Worm (Caenorhabditis elegans): Measurements from ENCODE around the gene C06A1.3.

C06A1.3 gene

DNA sequence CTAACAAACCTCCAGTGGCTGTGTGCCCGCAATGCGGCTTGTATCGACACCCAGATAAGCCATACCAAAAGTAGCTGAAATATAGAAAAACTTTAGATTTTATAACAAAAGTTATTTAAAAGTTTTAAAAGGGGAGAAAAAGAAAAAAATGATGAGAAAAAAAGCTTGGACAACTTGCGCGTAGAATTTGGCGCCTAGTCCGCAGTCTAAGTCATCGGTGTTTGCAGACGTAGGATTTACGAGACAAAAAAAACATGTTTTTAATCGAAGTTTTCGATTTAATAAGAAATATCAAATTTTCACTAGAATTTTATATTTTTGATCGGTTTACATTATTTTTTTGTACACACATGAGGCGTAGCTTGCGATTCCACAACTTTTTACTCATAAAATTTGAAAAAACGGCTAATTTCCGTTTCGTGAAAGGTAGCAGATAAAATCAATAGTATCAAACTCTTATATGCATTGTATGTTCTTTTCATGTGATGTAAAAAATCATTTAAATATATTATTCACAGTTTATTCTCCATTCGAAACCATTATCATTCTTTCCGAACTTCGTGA lies 30.1 kb upstream of the C06A1.3 start, which contains the start of gene pro-1 (continued):
- TF ChIP-seq tbx-2 (tag; optimal IDR thresholded peaks at IDR 0.05): peak; percentile 78
- TF ChIP-seq irx-1 (tag; optimal IDR thresholded peaks at IDR 0.05): peak; percentile 80
- no peak for TF ChIP-seq fkh-10 (GFP tag; optimal IDR thresholded peaks at IDR 0.05)
- peak; percentile 45; the same call in 1 of the 2 replicates for TF ChIP-seq isw-1 (GFP tag; IDR thresholded peaks at IDR 0.05)
- TF ChIP-seq sup-37 (GFP tag; optimal IDR thresholded peaks at IDR 0.05): no peak
- peak; percentile 76 for TF ChIP-seq dsc-1 (tag; optimal IDR thresholded peaks at IDR 0.05)
- no peak for TF ChIP-seq mef-2 (tag; optimal IDR thresholded peaks at IDR 0.05)
- TF ChIP-seq unc-130 (tag; optimal IDR thresholded peaks at IDR 0.05): peak; percentile 62
- peak; percentile 4 for TF ChIP-seq jun-1 (tag; optimal IDR thresholded peaks at IDR 0.05)
- TF ChIP-seq lin-14 (GFP tag; optimal IDR thresholded peaks at IDR 0.05): peak; percentile 70
- TF ChIP-seq snpc-4 (tag; optimal IDR thresholded peaks at IDR 0.05): peak; percentile 25
- TF ChIP-seq nhr-84 (tag; optimal IDR thresholded peaks at IDR 0.05): no peak
- peak; percentile 77 for TF ChIP-seq lin-13 (GFP tag; optimal IDR thresholded peaks at IDR 0.05)
- TF ChIP-seq ets-5 (GFP tag; IDR thresholded peaks at IDR 0.05): no peak
- peak; percentile 60 for TF ChIP-seq unc-86 (tag; optimal IDR thresholded peaks at IDR 0.05)
- no peak for TF ChIP-seq aha-1 (tag; optimal IDR thresholded peaks at IDR 0.05)
- TF ChIP-seq pag-3 (tag; optimal IDR thresholded peaks at IDR 0.05; ENCODE audit: borderline replicate concordance, insufficient read depth): peak; percentile 48
- TF ChIP-seq ama-1 (optimal IDR thresholded peaks at IDR 0.05): peak; percentile 98
- peak; percentile 82 for TF ChIP-seq lsy-2 (tag; optimal IDR thresholded peaks at IDR 0.05)
- TF ChIP-seq mep-1 (tag; optimal IDR thresholded peaks at IDR 0.05): peak; percentile 87
- peak; percentile 89 for TF ChIP-seq aly-2 (tag; optimal IDR thresholded peaks at IDR 0.05)
- TF ChIP-seq ceh-8 (GFP tag; optimal IDR thresholded peaks at IDR 0.05): no peak
- TF ChIP-seq lin-39 (tag; optimal IDR thresholded peaks at IDR 0.05): peak; percentile 43
- no peak for TF ChIP-seq hpl-2 (GFP tag; optimal IDR thresholded peaks at IDR 0.05)
- peak; percentile 66 to 83 for TF ChIP-seq lin-35 (GFP tag; optimal IDR thresholded peaks at IDR 0.05)
- TF ChIP-seq xbp-1 (tag; optimal IDR thresholded peaks at IDR 0.05): peak; percentile 52
- peak; percentile 92 for TF ChIP-seq ztf-4 (tag; optimal IDR thresholded peaks at IDR 0.05)
- TF ChIP-seq tlp-1 (tag; optimal IDR thresholded peaks at IDR 0.05): no peak
- peak; percentile 85 for TF ChIP-seq ceh-88 (GFP tag; IDR thresholded peaks at IDR 0.05)
- TF ChIP-seq C04F5.9 (tag; optimal IDR thresholded peaks at IDR 0.05): peak; percentile 19
- TF ChIP-seq nhr-12 (tag; optimal IDR thresholded peaks at IDR 0.05): no peak
- TF ChIP-seq pax-3 (tag; optimal IDR thresholded peaks at IDR 0.05): peak; percentile 52
- TF ChIP-seq nhr-11 (tag; optimal IDR thresholded peaks at IDR 0.05): peak; percentile 53
- peak; percentile 97 for TF ChIP-seq F16B12.6 (tag; optimal IDR thresholded peaks at IDR 0.05)
- peak; percentile 79 for TF ChIP-seq nhr-19 (GFP tag; conservative IDR thresholded peaks at IDR 0.05)

DNA sequence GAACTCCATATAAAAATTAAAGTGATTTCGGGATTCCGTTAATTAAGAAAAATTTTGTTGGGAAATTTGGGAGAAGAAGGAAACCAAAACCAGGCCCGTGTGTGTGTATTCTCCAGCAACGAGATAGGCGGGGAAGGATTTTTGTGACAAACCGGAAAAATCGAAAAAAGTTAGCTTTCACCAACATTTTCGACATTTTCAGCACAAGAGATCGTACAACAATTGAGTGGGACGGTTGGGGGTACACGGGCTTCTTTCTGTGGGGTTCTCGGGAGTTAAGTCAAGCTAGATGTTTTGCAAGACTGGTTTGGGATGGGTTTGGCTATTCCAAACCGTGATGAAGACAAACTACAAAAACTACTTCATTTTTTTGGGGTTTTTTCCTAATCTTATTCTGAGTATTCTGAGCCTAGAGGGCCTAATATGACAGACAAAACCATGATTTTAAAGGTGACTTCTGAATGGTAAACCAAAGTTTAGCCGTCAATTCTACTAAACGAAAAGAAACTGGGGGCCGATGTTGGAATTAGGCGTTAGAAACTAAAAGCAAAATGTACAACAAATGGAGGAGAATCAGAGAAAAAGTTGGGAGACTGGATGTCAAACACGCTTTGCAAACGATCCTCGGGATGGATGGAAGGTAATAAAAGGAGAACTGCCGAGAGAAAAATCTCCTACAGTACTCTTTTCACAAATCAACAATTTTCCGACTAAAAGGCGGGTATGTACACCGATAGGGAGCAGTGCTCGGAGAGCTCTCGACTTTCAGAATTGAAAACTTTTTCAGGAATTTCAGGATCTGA lies 29.2 kb upstream of the C06A1.3 start:
- TF ChIP-seq ets-5 (GFP tag; IDR thresholded peaks at IDR 0.05) (0 out of 2 replicates have a peak, but pooled peaks have one; percentile 83), lin-35 (GFP tag; optimal IDR thresholded peaks at IDR 0.05) (peak in 1 of 2 experiments; percentile 1), ztf-4 (tag; optimal IDR thresholded peaks at IDR 0.05) (peak; percentile 73), ceh-88 (GFP tag; IDR thresholded peaks at IDR 0.05) (no peak), blmp-1 (tag; optimal IDR thresholded peaks at IDR 0.05) (peak; percentile 6), sup-37 (GFP tag; optimal IDR thresholded peaks at IDR 0.05) (peak; percentile 15), alr-1 (tag; optimal IDR thresholded peaks at IDR 0.05; ENCODE audit: borderline replicate concordance) (no peak), efl-1 (optimal IDR thresholded peaks at IDR 0.05) (peak in 1 of 2 experiments; percentile 8), efl-1 (GFP tag; optimal IDR thresholded peaks at IDR 0.05 in 1 of 2) (peak in 1 of 2 experiments; percentile 88), ama-1 (optimal IDR thresholded peaks at IDR 0.05) (peak; percentile 74), elt-3 (tag; optimal IDR thresholded peaks at IDR 0.05) (peak in 1 of 6 experiments; percentile 10), tbx-2 (tag; optimal IDR thresholded peaks at IDR 0.05) (no peak), F16B12.6 (tag; optimal IDR thresholded peaks at IDR 0.05) (no peak), mab-9 (GFP tag; IDR thresholded peaks at IDR 0.05) (peak; percentile 17; the same call in 1 of the 2 replicates)

All from whole organism, L1 larva.